Worm (Caenorhabditis elegans): ENCODE measurements around the gene pssy-2.
A peak's percentile ranks its signal among the peaks of the same experiment; 100 is the strongest.

Gene pssy-2

DNA sequence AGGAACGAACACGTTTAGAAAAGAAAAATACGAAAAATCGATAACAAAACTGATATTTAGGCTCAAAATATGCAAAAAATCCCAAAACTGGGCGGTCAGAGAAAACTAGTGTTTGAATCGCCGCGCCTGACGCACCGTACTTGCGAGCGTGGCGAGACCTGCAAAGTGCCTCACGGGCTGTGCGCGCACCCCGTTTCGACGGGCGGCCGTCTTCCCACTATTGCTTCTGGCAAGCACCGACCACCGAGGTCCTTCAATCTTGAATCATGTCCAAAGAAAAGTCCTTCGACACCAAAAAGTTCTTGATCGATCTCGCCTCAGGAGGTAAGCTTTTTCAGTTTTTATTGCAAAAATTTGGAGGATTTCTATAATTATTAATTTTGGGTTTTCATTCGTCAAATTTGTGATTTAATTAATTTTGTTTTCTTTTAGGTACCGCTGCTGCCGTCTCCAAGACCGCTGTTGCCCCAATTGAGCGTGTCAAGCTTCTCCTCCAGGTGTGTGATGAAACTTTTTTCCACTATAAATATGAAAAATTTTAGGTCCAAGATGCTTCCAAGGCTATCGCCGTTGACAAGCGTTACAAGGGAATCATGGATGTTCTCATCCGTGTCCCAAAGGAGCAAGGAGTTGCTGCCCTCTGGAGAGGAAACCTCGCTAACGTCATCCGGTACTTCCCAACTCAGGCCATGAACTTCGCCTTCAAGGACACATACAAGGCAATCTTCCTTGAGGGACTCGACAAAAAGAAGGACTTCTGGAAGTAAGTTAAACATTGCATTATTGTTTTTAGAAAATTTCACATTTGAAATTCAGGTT is 8.4 kb upstream of the pssy-2 start, which contains the start of gene ant-1.1 (continued):
- TF ChIP-seq nhr-10 (tag; optimal IDR thresholded peaks at IDR 0.05) = no peak
- peak; percentile 85 for TF ChIP-seq ceh-20 (GFP tag; IDR thresholded peaks at IDR 0.05)
- TF ChIP-seq dmd-9 (GFP tag; IDR thresholded peaks at IDR 0.05) = no peak
- peak in 1 of 2 experiments; percentile 90 for TF ChIP-seq hif-1 (tag; optimal IDR thresholded peaks at IDR 0.05)
- TF ChIP-seq nhr-42 (GFP tag; IDR thresholded peaks at IDR 0.05) = peak; percentile 93
- peak; percentile 70 for TF ChIP-seq mxl-3 (GFP tag; optimal IDR thresholded peaks at IDR 0.05)
- TF ChIP-seq snpc-4 (tag; optimal IDR thresholded peaks at IDR 0.05) = no peak
- TF ChIP-seq daf-16 (GFP tag; optimal IDR thresholded peaks at IDR 0.05) = peak; percentile 35 to 52
- TF ChIP-seq daf-16 (tag; optimal IDR thresholded peaks at IDR 0.05) = peak; percentile 59
- peak; percentile 91 for TF ChIP-seq lin-13 (GFP tag; optimal IDR thresholded peaks at IDR 0.05)
- peak; percentile 82 for TF ChIP-seq Y75B8A.6 (GFP tag; IDR thresholded peaks at IDR 0.05)
- no peak for TF ChIP-seq nhr-237 (tag; optimal IDR thresholded peaks at IDR 0.05)
- no peak for TF ChIP-seq sdz-12 (GFP tag; optimal IDR thresholded peaks at IDR 0.05)
- 0 out of 2 replicates have a peak, but pooled peaks have one; percentile 59 for TF ChIP-seq vab-7 (GFP tag; IDR thresholded peaks at IDR 0.05)
- peak; percentile 81 for TF ChIP-seq unc-130 (GFP tag; optimal IDR thresholded peaks at IDR 0.05)
- TF ChIP-seq madf-9 (GFP tag; conservative IDR thresholded peaks at IDR 0.05) = peak; percentile 85
- TF ChIP-seq F26F4.8 (GFP tag; conservative IDR thresholded peaks at IDR 0.05) = no peak
- peak; percentile 86 for TF ChIP-seq nhr-6 (tag; optimal IDR thresholded peaks at IDR 0.05)
- TF ChIP-seq zip-11 (GFP tag; IDR thresholded peaks at IDR 0.05) = no peak
- TF ChIP-seq madf-5 (GFP tag; IDR thresholded peaks at IDR 0.05) = no peak
- TF ChIP-seq lin-29 (GFP tag; IDR thresholded peaks at IDR 0.05) = peak; percentile 78
- peak; percentile 92 for TF ChIP-seq rbr-2 (tag; optimal IDR thresholded peaks at IDR 0.05)
- no peak for TF ChIP-seq daf-12 (tag; optimal IDR thresholded peaks at IDR 0.05)
- TF ChIP-seq mdl-1 (tag; optimal IDR thresholded peaks at IDR 0.05) = peak; percentile 4 to 50
- TF ChIP-seq attf-4 (tag; optimal IDR thresholded peaks at IDR 0.05) = no peak
- TF ChIP-seq ztf-11 (tag; optimal IDR thresholded peaks at IDR 0.05) = no peak

ce11 chrIII:13464493-13465362 is 6.9 kb upstream of the pssy-2 start, which contains the start of gene kel-3:
Gene kel-3, plus strand, starts transcription at chrIII:13464820.
- TF ChIP-seq hlh-11 (tag; optimal IDR thresholded peaks at IDR 0.05) (peak; percentile 98), aly-2 (tag; optimal IDR thresholded peaks at IDR 0.05) (peak; percentile 95), nhr-42 (GFP tag; IDR thresholded peaks at IDR 0.05) (peak; percentile 86), nhr-11 (tag; optimal IDR thresholded peaks at IDR 0.05) (peak; percentile 74), duxl-1 (tag; optimal IDR thresholded peaks at IDR 0.05; ENCODE audit: poor library complexity) (peak; percentile 84), snpc-4 (tag; optimal IDR thresholded peaks at IDR 0.05) (no peak), lin-15B (tag; optimal IDR thresholded peaks at IDR 0.05) (peak; percentile 11), F44E2.7 (GFP tag; IDR thresholded peaks at IDR 0.05) (no peak), lsy-2 (tag; optimal IDR thresholded peaks at IDR 0.05) (peak; percentile 63 to 86), fos-1 (tag; optimal IDR thresholded peaks at IDR 0.05) (peak; percentile 41), zfp-3 (GFP tag; conservative IDR thresholded peaks at IDR 0.05) (peak; percentile 96), arid-1 (GFP tag; conservative IDR thresholded peaks at IDR 0.05) (peak; percentile 86), lin-13 (GFP tag; optimal IDR thresholded peaks at IDR 0.05) (peak; percentile 82), pha-4 (GFP tag; IDR thresholded peaks at IDR 0.05) (peak; percentile 77; the same call in 1 of the 2 replicates), pha-4 (tag; optimal IDR thresholded peaks at IDR 0.05) (peak; percentile 18), dmd-6 (GFP tag; IDR thresholded peaks at IDR 0.05) (peak; percentile 88), sdz-12 (GFP tag; optimal IDR thresholded peaks at IDR 0.05) (peak; percentile 97), hmg-1.1 (GFP tag; IDR thresholded peaks at IDR 0.05) (peak; percentile 67; the same call in 1 of the 2 replicates), fkh-10 (GFP tag; optimal IDR thresholded peaks at IDR 0.05) (no peak), dmd-8 (GFP tag; IDR thresholded peaks at IDR 0.05) (peak; percentile 78; the same call in 1 of the 2 replicates), D1046.2 (GFP tag; IDR thresholded peaks at IDR 0.05) (peak; percentile 67; the same call in 1 of the 2 replicates), ztf-11 (tag; optimal IDR thresholded peaks at IDR 0.05) (no peak), zip-11 (GFP tag; IDR thresholded peaks at IDR 0.05) (0 out of 2 replicates have a peak, but pooled peaks have one; percentile 17), nhr-28 (tag; optimal IDR thresholded peaks at IDR 0.05) (peak; percentile 91), egl-27 (tag; optimal IDR thresholded peaks at IDR 0.05) (no peak), T20F7.1 (GFP tag; optimal IDR thresholded peaks at IDR 0.05) (peak; percentile 65), nhr-10 (tag; optimal IDR thresholded peaks at IDR 0.05) (peak; percentile 69), vab-7 (GFP tag; IDR thresholded peaks at IDR 0.05) (0 out of 2 replicates have a peak, but pooled peaks have one; percentile 8)
